Fruit fly (Drosophila melanogaster) whole organism, pupa: ENCODE results near the gene Cpr65Av.

ENCODE experiments used
- CG10348 ChIP-seq: fragments of 200-800 bp; sonication (Bioruptor generic); IDR thresholded peaks from 2 replicates; pipeline ENCODE4 v1.3.6; 2022; ENCODE audit warnings: missing biosample characterization, missing genetic modification characterization
- CG12605 ChIP-seq: fragments of 200-800 bp; sonication (Bioruptor generic); IDR thresholded peaks from 2 replicates; pipeline ENCODE4 v1.3.6; 2022; ENCODE audit warnings: missing biosample characterization, missing genetic modification characterization
- CG13204 ChIP-seq: fragments of 200-800 bp; sonication (Bioruptor generic); optimal IDR thresholded peaks from 2 replicates; lab custom pipeline; 2018; ENCODE audit warnings: missing biosample characterization, mild to moderate bottlenecking, missing genetic modification characterization, moderate library complexity
- CG14655 ChIP-seq: fragments of 200-800 bp; sonication (Bioruptor generic); optimal IDR thresholded peaks from 3 replicates; lab custom pipeline; 2017; ENCODE audit warnings: mild to moderate bottlenecking, missing biosample characterization, missing genetic modification reagents, missing genetic modification characterization
- CG15710 ChIP-seq: fragments of 200-800 bp; sonication (Bioruptor generic); optimal IDR thresholded peaks from 2 replicates; lab custom pipeline; 2018; ENCODE audit warnings: missing biosample characterization, mild to moderate bottlenecking, missing genetic modification characterization, moderate library complexity
- CG17806 ChIP-seq: fragments of 200-800 bp; sonication (Bioruptor generic); optimal IDR thresholded peaks from 2 replicates; lab custom pipeline; 2018; ENCODE audit warnings: missing biosample characterization, mild to moderate bottlenecking, missing genetic modification characterization, moderate library complexity
- CG32121 ChIP-seq: fragments of 200-800 bp; sonication (Bioruptor generic); IDR thresholded peaks from 2 replicates; pipeline ENCODE4 v1.3.6; 2022; ENCODE audit warnings: missing biosample characterization, missing genetic modification characterization
- CG34367 ChIP-seq: fragments of 200-800 bp; sonication (Bioruptor generic); optimal IDR thresholded peaks from 2 replicates; lab custom pipeline; 2018; ENCODE audit warnings: missing biosample characterization, mild to moderate bottlenecking, missing genetic modification characterization
- CG4496 ChIP-seq: fragments of 200-800 bp; sonication (Bioruptor generic); IDR thresholded peaks from 3 replicates; pipeline ENCODE4 v1.3.6; 2022; ENCODE audit warnings: missing biosample characterization, missing genetic modification characterization
- CG8159 ChIP-seq: fragments of 200-800 bp; sonication (Bioruptor generic); optimal IDR thresholded peaks from 3 replicates; lab custom pipeline; 2018; ENCODE audit warnings: missing biosample characterization, mild to moderate bottlenecking, missing genetic modification characterization, moderate library complexity
- CG8301 ChIP-seq: fragments of 200-800 bp; sonication (Bioruptor generic); optimal IDR thresholded peaks from 2 replicates; lab custom pipeline; 2018; ENCODE audit warnings: missing biosample characterization, mild to moderate bottlenecking, missing genetic modification characterization
- CG9948 ChIP-seq: fragments of 200-800 bp; sonication (Bioruptor generic); optimal IDR thresholded peaks from 2 replicates; lab custom pipeline; 2018; ENCODE audit warnings: missing biosample characterization, mild to moderate bottlenecking, missing genetic modification characterization, moderate library complexity
- D1 ChIP-seq: fragments of 200-800 bp; sonication (Bioruptor generic); optimal IDR thresholded peaks from 2 replicates; lab custom pipeline; 2018; ENCODE audit warnings: missing biosample characterization, mild to moderate bottlenecking, missing genetic modification characterization, moderate library complexity
- EcR ChIP-seq: fragments of 200-800 bp; sonication (Bioruptor generic); optimal IDR thresholded peaks from 3 replicates; lab custom pipeline; 2019; ENCODE audit warnings: missing biosample characterization, missing genetic modification characterization, mild to moderate bottlenecking, moderate library complexity, missing genetic modification reagents
- Ets98B ChIP-seq: fragments of 200-800 bp; sonication (Bioruptor generic); IDR thresholded peaks from 2 replicates; pipeline ENCODE4 v1.3.6; 2022; ENCODE audit warnings: missing biosample characterization, missing genetic modification characterization
- Pif1A ChIP-seq: fragments of 200-800 bp; sonication (Bioruptor generic); optimal IDR thresholded peaks from 3 replicates; lab custom pipeline; 2016; ENCODE audit warnings: missing biosample characterization, missing genetic modification characterization
- Pif1B ChIP-seq: fragments of 200-800 bp; sonication (Bioruptor generic); optimal IDR thresholded peaks from 3 replicates; lab custom pipeline; 2016; ENCODE audit warnings: missing biosample characterization, missing genetic modification characterization
- Snoo ChIP-seq: fragments of 200-800 bp; sonication (Bioruptor generic); optimal IDR thresholded peaks from 3 replicates; lab custom pipeline; 2017; ENCODE audit warnings: missing biosample characterization, mild to moderate bottlenecking, missing genetic modification characterization, inconsistent platforms
- fd96Ca ChIP-seq: fragments of 200-800 bp; sonication (Bioruptor generic); IDR thresholded peaks from 3 replicates; pipeline ENCODE4 v1.3.6; 2022; ENCODE audit warnings: missing biosample characterization, missing genetic modification characterization
- gl ChIP-seq: fragments of 200-800 bp; sonication (Bioruptor generic); optimal IDR thresholded peaks from 2 replicates; lab custom pipeline; 2018; ENCODE audit warnings: missing biosample characterization, mild to moderate bottlenecking, missing genetic modification characterization
- rn ChIP-seq: fragments of 200-800 bp; sonication (Bioruptor generic); IDR thresholded peaks from 2 replicates; pipeline ENCODE4 v1.3.6; 2022; ENCODE audit warnings: missing biosample characterization, missing genetic modification characterization

The Cpr65Av gene

DNA sequence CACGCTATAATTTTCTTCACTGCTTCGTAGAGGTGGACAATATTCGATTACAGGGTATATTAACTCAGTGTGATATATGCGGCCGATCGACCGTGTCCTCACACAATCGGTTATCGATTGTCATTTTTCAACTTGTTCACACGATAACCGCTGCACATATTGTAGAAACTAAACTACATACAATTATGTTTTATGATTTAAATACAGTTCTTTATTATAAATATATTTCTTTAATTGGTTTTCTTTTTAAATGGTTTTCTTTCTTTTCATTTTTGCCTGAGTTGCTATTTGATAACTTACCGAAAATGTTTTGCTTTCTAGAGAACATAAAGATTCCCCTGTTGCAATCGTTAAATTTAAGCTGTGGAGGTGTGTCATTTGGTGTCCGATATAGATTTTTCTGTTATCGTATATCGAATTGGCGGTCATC, 34.1 kb upstream of the Cpr65Av start, which contains the start of the genes fmt and CG7376:
fmt (minus strand) TSS at position 55 of the 430 bp plus-strand sequence.
CG7376 (plus strand) TSS at position 423 of the 430 bp plus-strand sequence.
- TF ChIP-seq CG9948 (tag; lab: Kevin White, UChicago) = peak; percentile 45
- TF ChIP-seq CG14655 (GFP tag; lab: Kevin White, UChicago) = no peak

dm6 chr3L:6162483-6163128, 22.8 kb upstream of the Cpr65Av start, which contains the start of gene Prdm13:
Gene Prdm13 (plus strand): TSS chr3L:6163127.
- no peak for TF ChIP-seq Snoo
- no peak for TF ChIP-seq CG12605 (GFP tag; lab: Robert Waterston, UW)
- no peak for TF ChIP-seq CG8301 (tag; lab: Kevin White, UChicago)
- no peak for TF ChIP-seq D1 (tag; lab: Kevin White, UChicago)
- no peak for TF ChIP-seq CG32121
- no peak for TF ChIP-seq CG10348 (GFP tag; lab: Robert Waterston, UW)
- TF ChIP-seq EcR = no peak
- no peak for TF ChIP-seq Pif1A (GFP tag; lab: Kevin White, UChicago)
- no peak for TF ChIP-seq Pif1B (GFP tag; lab: Kevin White, UChicago)
- no peak for TF ChIP-seq CG34367 (tag; lab: Kevin White, UChicago)
- TF ChIP-seq CG4496 (GFP tag; lab: Robert Waterston, UW) = no peak
- no peak for TF ChIP-seq gl
- TF ChIP-seq CG8159 (tag; lab: Kevin White, UChicago) = no peak

DNA sequence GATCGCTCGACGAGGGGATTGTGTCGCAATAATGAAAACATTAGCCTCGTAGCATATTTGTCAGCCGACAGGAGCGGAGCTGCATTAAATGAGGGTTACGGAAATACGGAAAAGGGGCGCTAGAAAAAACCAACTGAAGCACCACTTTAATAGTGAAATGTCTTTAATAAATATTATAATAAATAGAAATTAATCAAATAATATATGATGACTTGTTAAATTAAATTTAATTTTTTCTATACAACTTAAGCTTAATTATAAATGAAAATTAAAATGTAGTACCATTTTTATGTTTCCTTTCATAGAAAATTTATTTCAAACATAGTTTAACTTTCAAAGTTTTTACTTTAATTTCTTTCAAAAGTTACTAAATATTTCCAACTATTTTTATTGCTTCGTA, 22.2 kb upstream of the Cpr65Av start:
- TF ChIP-seq CG9948 (tag; lab: Kevin White, UChicago) (no peak), D1 (tag; lab: Kevin White, UChicago) (no peak), CG14655 (GFP tag; lab: Kevin White, UChicago) (no peak), Pif1A (GFP tag; lab: Kevin White, UChicago) (no peak), CG4496 (GFP tag; lab: Robert Waterston, UW) (no peak), CG8159 (tag; lab: Kevin White, UChicago) (no peak), CG12605 (GFP tag; lab: Robert Waterston, UW) (no peak), Ets98B (GFP tag; lab: Robert Waterston, UW) (no peak), CG15710 (tag; lab: Kevin White, UChicago) (no peak), Pif1B (GFP tag; lab: Kevin White, UChicago) (no peak)
- TF ChIP-seq, all 21 proteins: peak for 0

DNA sequence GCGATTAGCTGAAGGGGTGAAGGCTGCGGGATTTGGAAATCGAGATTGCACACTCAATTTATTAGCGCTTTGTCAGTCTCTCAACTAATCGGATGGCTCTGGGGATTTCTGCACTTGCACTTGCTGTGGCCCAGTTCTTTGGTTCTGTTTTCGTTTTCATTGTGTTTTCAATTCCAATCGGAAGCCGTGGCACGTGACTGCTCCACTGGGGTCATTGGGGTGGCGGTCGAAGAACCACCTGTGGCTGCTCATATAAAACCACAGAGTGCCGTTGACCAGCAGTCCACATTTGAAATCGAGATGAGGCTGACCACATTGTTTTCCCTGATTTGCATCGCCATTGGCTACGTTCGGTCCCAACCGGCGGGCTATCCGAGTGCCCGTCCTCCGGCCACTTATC, 20.7 kb upstream of the Cpr65Av start, which contains the start of gene Cpr65Az:
Cpr65Az (plus strand) TSS at position 301 of the 400 bp plus-strand sequence.
- TF ChIP-seq CG34367 (tag; lab: Kevin White, UChicago) (no peak), CG9948 (tag; lab: Kevin White, UChicago) (no peak), D1 (tag; lab: Kevin White, UChicago) (no peak), Ets98B (GFP tag; lab: Robert Waterston, UW) (no peak), CG8301 (tag; lab: Kevin White, UChicago) (no peak), EcR (no peak), gl (no peak), CG8159 (tag; lab: Kevin White, UChicago) (no peak), Pif1B (GFP tag; lab: Kevin White, UChicago) (no peak), CG4496 (GFP tag; lab: Robert Waterston, UW) (no peak), CG17806 (tag; lab: Kevin White, UChicago) (no peak), CG12605 (GFP tag; lab: Robert Waterston, UW) (no peak)

DNA sequence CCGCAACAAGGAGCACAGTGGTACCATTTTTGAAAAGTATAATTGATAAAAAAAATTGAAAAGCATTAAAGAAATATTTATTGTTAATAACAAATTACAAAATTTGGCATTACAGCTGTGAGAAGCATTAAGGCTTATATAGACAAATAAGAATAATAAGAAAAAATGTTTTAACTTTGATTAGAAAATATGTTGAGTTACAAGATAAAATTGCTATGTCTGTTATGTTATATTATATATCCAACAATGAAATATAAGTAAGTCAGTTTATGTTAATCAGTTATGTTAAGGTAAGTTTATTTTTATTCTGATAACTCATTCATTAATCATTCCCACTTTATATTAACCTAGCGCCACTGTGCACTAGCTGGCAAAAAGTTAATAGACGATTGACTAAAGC, 20.1 kb upstream of the Cpr65Av start:
- TF ChIP-seq rn (no peak), Snoo (no peak), CG9948 (tag; lab: Kevin White, UChicago) (no peak), CG10348 (GFP tag; lab: Robert Waterston, UW) (no peak), CG15710 (tag; lab: Kevin White, UChicago) (no peak), CG34367 (tag; lab: Kevin White, UChicago) (no peak), CG8301 (tag; lab: Kevin White, UChicago) (no peak), CG32121 (no peak), CG14655 (GFP tag; lab: Kevin White, UChicago) (no peak), gl (no peak), D1 (tag; lab: Kevin White, UChicago) (no peak), CG12605 (GFP tag; lab: Robert Waterston, UW) (no peak), CG13204 (GFP tag; lab: Kevin White, UChicago) (no peak), Ets98B (GFP tag; lab: Robert Waterston, UW) (no peak), EcR (no peak), fd96Ca (no peak)
- TF ChIP-seq, all 21 proteins: peak for 0

DNA sequence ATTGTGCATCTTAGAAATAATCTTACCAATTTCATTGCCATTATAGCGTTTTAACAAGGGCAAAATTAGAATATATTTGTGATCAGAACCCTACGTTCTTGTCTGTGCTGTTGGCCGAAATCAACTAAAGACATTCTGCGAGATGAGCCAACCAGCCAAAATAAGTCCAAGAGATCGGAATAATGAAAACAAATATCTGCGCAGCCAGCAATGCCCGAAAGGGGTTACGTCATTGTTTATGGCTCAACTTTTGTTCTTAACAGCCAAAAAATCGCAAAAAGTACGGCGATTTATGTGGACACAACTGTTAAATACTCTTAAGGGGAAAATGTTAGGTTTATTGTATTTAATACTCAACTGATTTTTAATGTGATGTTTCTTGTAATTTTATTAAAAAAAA, 18.8 kb upstream of the Cpr65Av start, which contains the start of gene Cpr65Ay:
Cpr65Ay (minus strand) TSS at position 101 of the 400 bp plus-strand sequence.
- TF ChIP-seq CG10348 (GFP tag; lab: Robert Waterston, UW) (no peak), CG15710 (tag; lab: Kevin White, UChicago) (no peak), CG9948 (tag; lab: Kevin White, UChicago) (no peak), CG17806 (tag; lab: Kevin White, UChicago) (no peak), Pif1A (GFP tag; lab: Kevin White, UChicago) (no peak), CG34367 (tag; lab: Kevin White, UChicago) (no peak), CG8301 (tag; lab: Kevin White, UChicago) (no peak), CG14655 (GFP tag; lab: Kevin White, UChicago) (no peak), CG8159 (tag; lab: Kevin White, UChicago) (no peak), EcR (no peak), CG32121 (no peak), CG13204 (GFP tag; lab: Kevin White, UChicago) (no peak), Snoo (no peak), CG12605 (GFP tag; lab: Robert Waterston, UW) (no peak), rn (no peak)
